Fruit fly (Drosophila melanogaster) whole organism, embryonic: Measurements from ENCODE around the gene Ugt35E1.

Source experiments
- Abd-B ChIP-seq: fragments of 200-800 bp; sonication (Bioruptor generic); optimal IDR thresholded peaks from 2 replicates; lab custom pipeline; 2018; ENCODE audit warnings: missing biosample characterization, mild to moderate bottlenecking, missing genetic modification characterization, moderate library complexity
- Atf3 ChIP-seq: fragments of 200-800 bp; sonication (Bioruptor generic); optimal IDR thresholded peaks from 3 replicates; lab custom pipeline; 2016; ENCODE audit warnings: missing biosample characterization, missing genetic modification characterization
- B-H1 ChIP-seq: fragments of 200-800 bp; sonication (Bioruptor generic); IDR thresholded peaks from 3 replicates; pipeline ENCODE4 v1.3.6; 2022; ENCODE audit warnings: missing biosample characterization, missing genetic modification characterization
- CG10654 ChIP-seq: fragments of 200-800 bp; sonication (Bioruptor generic); optimal IDR thresholded peaks from 2 replicates; lab custom pipeline; 2016; ENCODE audit warnings: missing biosample characterization, missing genetic modification characterization
- CG10959 ChIP-seq: fragments of 200-800 bp; sonication (Bioruptor generic); IDR thresholded peaks from 2 replicates; pipeline ENCODE4 v1.3.6; 2022; ENCODE audit warnings: missing biosample characterization, missing genetic modification characterization
- CG11695 ChIP-seq: fragments of 200-800 bp; sonication (Bioruptor generic); IDR thresholded peaks from 3 replicates; pipeline ENCODE4 v1.3.6; 2022; ENCODE audit warnings: missing biosample characterization, missing genetic modification characterization
- CG12219 ChIP-seq: fragments of 200-800 bp; sonication (Bioruptor generic); optimal IDR thresholded peaks from 3 replicates; lab custom pipeline; 2018; ENCODE audit warnings: missing biosample characterization, mild to moderate bottlenecking, missing genetic modification characterization
- CG13624 ChIP-seq: fragments of 200-800 bp; sonication (Bioruptor generic); optimal IDR thresholded peaks from 2 replicates; lab custom pipeline; 2016; ENCODE audit warnings: missing biosample characterization, missing genetic modification characterization
- CG14667 ChIP-seq: fragments of 200-800 bp; sonication (Bioruptor generic); IDR thresholded peaks from 2 replicates; pipeline ENCODE4 v1.3.6; 2022; ENCODE audit warnings: missing biosample characterization, missing genetic modification characterization
- CG14710 ChIP-seq: fragments of 200-800 bp; sonication (Bioruptor generic); optimal IDR thresholded peaks from 3 replicates; lab custom pipeline; 2019; ENCODE audit warnings: missing biosample characterization, mild to moderate bottlenecking, missing genetic modification characterization, moderate library complexity
- CG17912 ChIP-seq: fragments of 200-800 bp; sonication (Bioruptor generic); optimal IDR thresholded peaks from 2 replicates; lab custom pipeline; 2018; ENCODE audit warnings: missing biosample characterization, mild to moderate bottlenecking, missing genetic modification characterization
- CG2202 ChIP-seq: fragments of 200-800 bp; sonication (Bioruptor generic); optimal IDR thresholded peaks from 2 replicates; lab custom pipeline; 2018; ENCODE audit warnings: missing biosample characterization, mild to moderate bottlenecking, missing genetic modification characterization
- CG3281 ChIP-seq: fragments of 200-800 bp; sonication (Bioruptor generic); optimal IDR thresholded peaks from 3 replicates; lab custom pipeline; 2017; ENCODE audit warnings: missing biosample characterization, mild to moderate bottlenecking, missing genetic modification characterization
- CG4282 ChIP-seq: fragments of 200-800 bp; sonication (Bioruptor generic); optimal IDR thresholded peaks from 2 replicates; lab custom pipeline; 2016; ENCODE audit warnings: missing biosample characterization, missing genetic modification characterization
- CG4854 ChIP-seq: fragments of 200-800 bp; sonication (Bioruptor generic); optimal IDR thresholded peaks from 2 replicates; lab custom pipeline; 2016; ENCODE audit warnings: missing biosample characterization, missing genetic modification characterization, inconsistent platforms
- CG5953 ChIP-seq: fragments of 200-800 bp; sonication (Bioruptor generic); IDR thresholded peaks from 2 replicates; pipeline ENCODE4 v1.3.6; 2022; ENCODE audit warnings: missing biosample characterization, missing genetic modification characterization
- CG6854 ChIP-seq: fragments of 200-800 bp; sonication (Bioruptor generic); optimal IDR thresholded peaks from 3 replicates; lab custom pipeline; 2017; ENCODE audit warnings: missing biosample characterization, mild to moderate bottlenecking, missing genetic modification characterization
- CG7839 ChIP-seq: fragments of 200-800 bp; sonication (Bioruptor generic); optimal IDR thresholded peaks from 3 replicates; lab custom pipeline; 2018; ENCODE audit warnings: missing biosample characterization, mild to moderate bottlenecking, missing genetic modification characterization, moderate library complexity
- CG8290 ChIP-seq, 3 experiments: fragments of 200-800 bp; sonication (Bioruptor generic); optimal IDR thresholded peaks; 2 replicates each; lab custom pipeline; 2016 to 2019; ENCODE audit warnings: missing biosample characterization in 3 of 3, missing genetic modification characterization in 3 of 3, mild to moderate bottlenecking in 2 of 3, moderate library complexity in 1 of 3
- CG8478 ChIP-seq: fragments of >200 bp; optimal IDR thresholded peaks from 2 replicates; lab custom pipeline; 2018
- CG9727 ChIP-seq: fragments of 200-800 bp; sonication (Bioruptor generic); optimal IDR thresholded peaks from 3 replicates; lab custom pipeline; 2017; ENCODE audit warnings: missing biosample characterization, mild to moderate bottlenecking, missing genetic modification characterization
- CTCF ChIP-seq: fragments of 200-800 bp; sonication (Bioruptor generic); optimal IDR thresholded peaks from 2 replicates; lab custom pipeline; 2017; ENCODE audit warnings: missing biosample characterization, mild to moderate bottlenecking, missing genetic modification characterization, moderate library complexity
- Dip2 ChIP-seq: fragments of 200-800 bp; sonication (Bioruptor generic); IDR thresholded peaks from 2 replicates; pipeline ENCODE4 v1.3.6; 2022; ENCODE audit warnings: missing biosample characterization, missing genetic modification characterization
- Dll ChIP-seq: fragments of 200-800 bp; sonication (Bioruptor generic); IDR thresholded peaks from 4 replicates; pipeline ENCODE4 v1.3.6; 2022; ENCODE audit warnings: missing biosample characterization, missing genetic modification characterization; ENCODE audit not compliant: partially characterized antibody
- Eip74EF ChIP-seq, 2 experiments: fragments of 200-800 bp in 1 of 2; fragments of >200 bp in 1 of 2; sonication (Bioruptor generic) in 1 of 2; optimal IDR thresholded peaks; 2 replicates each; lab custom pipeline; 2017 to 2019; ENCODE audit warnings: missing biosample characterization in 2 of 2, missing genetic modification characterization in 2 of 2, mild to moderate bottlenecking in 1 of 2, moderate library complexity in 1 of 2
- Elba2 ChIP-seq: fragments of 200-800 bp; sonication (Bioruptor generic); optimal IDR thresholded peaks from 3 replicates; lab custom pipeline; 2016; ENCODE audit warnings: missing biosample characterization, missing genetic modification characterization
- Fer2 ChIP-seq: fragments of 200-800 bp; sonication (Bioruptor generic); optimal IDR thresholded peaks from 2 replicates; lab custom pipeline; 2018; ENCODE audit warnings: missing biosample characterization, mild to moderate bottlenecking, missing genetic modification characterization, moderate library complexity
- HLH3B ChIP-seq: fragments of 200-800 bp; sonication (Bioruptor generic); IDR thresholded peaks from 2 replicates; pipeline ENCODE4 v1.3.6; 2022; ENCODE audit warnings: missing biosample characterization, missing genetic modification characterization
- Hey ChIP-seq: fragments of 200-800 bp; sonication (Bioruptor generic); optimal IDR thresholded peaks from 3 replicates; lab custom pipeline; 2018; ENCODE audit warnings: missing biosample characterization, mild to moderate bottlenecking, missing genetic modification characterization
- Jarid2 ChIP-seq: fragments of 200-800 bp; sonication (Bioruptor generic); optimal IDR thresholded peaks from 3 replicates; lab custom pipeline; 2017; ENCODE audit warnings: mild to moderate bottlenecking, missing biosample characterization, missing genetic modification reagents, missing genetic modification characterization
- MTF-1 ChIP-seq: fragments of 200-800 bp; sonication (Bioruptor generic); optimal IDR thresholded peaks from 2 replicates; lab custom pipeline; 2018; ENCODE audit warnings: missing biosample characterization, mild to moderate bottlenecking, missing genetic modification characterization, borderline replicate concordance
- NK7.1 ChIP-seq: fragments of 200-800 bp; sonication (Bioruptor generic); optimal IDR thresholded peaks from 3 replicates; lab custom pipeline; 2016; ENCODE audit warnings: missing biosample characterization, missing genetic modification characterization
- Sin3A ChIP-seq: fragments of >200 bp; optimal IDR thresholded peaks from 2 replicates; lab custom pipeline; 2018
- Taf1 ChIP-seq: fragments of 200-800 bp; sonication (Bioruptor generic); IDR thresholded peaks from 2 replicates; pipeline ENCODE4 v1.3.6; 2022; ENCODE audit warnings: missing biosample characterization, missing genetic modification characterization
- bsh ChIP-seq, 2 experiments: fragments of 200-800 bp; sonication (Bioruptor generic); optimal IDR thresholded peaks; 2 replicates each; lab custom pipeline; 2017 to 2018; ENCODE audit warnings: mild to moderate bottlenecking in 2 of 2, missing biosample characterization in 2 of 2, missing genetic modification characterization in 2 of 2, moderate library complexity in 1 of 2
- btn ChIP-seq: fragments of 200-800 bp; sonication (Bioruptor generic); optimal IDR thresholded peaks from 2 replicates; lab custom pipeline; 2016; ENCODE audit warnings: missing biosample characterization, missing genetic modification characterization
- cato ChIP-seq: fragments of 200-800 bp; sonication (Bioruptor generic); optimal IDR thresholded peaks from 2 replicates; lab custom pipeline; 2016; ENCODE audit warnings: missing biosample characterization, missing genetic modification characterization, borderline replicate concordance
- dm ChIP-seq: fragments of 200-800 bp; sonication (Bioruptor generic); optimal IDR thresholded peaks from 3 replicates; lab custom pipeline; 2016; ENCODE audit warnings: missing biosample characterization, missing genetic modification characterization
- dysf ChIP-seq: fragments of 200-800 bp; sonication (Bioruptor generic); IDR thresholded peaks from 3 replicates; pipeline ENCODE4 v1.3.6; 2022; ENCODE audit warnings: missing biosample characterization, missing genetic modification characterization
- fd96Cb ChIP-seq: fragments of 200-800 bp; sonication (Bioruptor generic); optimal IDR thresholded peaks from 2 replicates; lab custom pipeline; 2018; ENCODE audit warnings: missing biosample characterization, mild to moderate bottlenecking, missing genetic modification characterization, moderate library complexity
- gce ChIP-seq: fragments of 200-800 bp; sonication (Bioruptor generic); IDR thresholded peaks from 3 replicates; pipeline ENCODE4 v1.3.6; 2022; ENCODE audit warnings: missing biosample characterization, missing genetic modification characterization
- gem ChIP-seq: fragments of 200-800 bp; sonication (Bioruptor generic); optimal IDR thresholded peaks from 2 replicates; lab custom pipeline; 2019; ENCODE audit warnings: missing biosample characterization, mild to moderate bottlenecking, missing genetic modification characterization, moderate library complexity
- gsb ChIP-seq: fragments of 200-800 bp; sonication (Bioruptor generic); IDR thresholded peaks from 2 replicates; pipeline ENCODE4 v1.3.6; 2022; ENCODE audit warnings: missing biosample characterization, missing genetic modification characterization
- hkb ChIP-seq, 2 experiments: fragments of 200-800 bp in 1 of 2; fragments of >200 bp in 1 of 2; sonication (Bioruptor generic) in 1 of 2; IDR thresholded peaks in 1 of 2; optimal IDR thresholded peaks in 1 of 2; 2 replicates each; pipeline versions ENCODE4 v1.3.6 to Lab custom; 2017 to 2022; ENCODE audit warnings: missing biosample characterization in 1 of 2, missing genetic modification characterization in 1 of 2
- kay ChIP-seq: fragments of 200-800 bp; sonication (Bioruptor generic); optimal IDR thresholded peaks from 2 replicates; lab custom pipeline; 2016; ENCODE audit warnings: missing biosample characterization, missing genetic modification characterization
- lola ChIP-seq, 3 experiments: fragments of >200 bp in 2 of 3; fragments of 200-800 bp in 1 of 3; sonication (Bioruptor generic) in 1 of 3; optimal IDR thresholded peaks; 2 replicates each; lab custom pipeline; 2017 to 2019; ENCODE audit warnings: missing biosample characterization in 3 of 3, missing genetic modification characterization in 3 of 3, mild to moderate bottlenecking in 1 of 3, moderate library complexity in 1 of 3
- pita ChIP-seq: fragments of 200-800 bp; sonication (Bioruptor generic); optimal IDR thresholded peaks from 2 replicates; lab custom pipeline; 2017; ENCODE audit warnings: missing biosample characterization, mild to moderate bottlenecking, missing genetic modification characterization
- sens ChIP-seq: fragments of 200-800 bp; sonication (Bioruptor generic); peaks from one replicate; lab custom pipeline; 2016; ENCODE audit warnings: missing biosample characterization, missing genetic modification characterization
- so ChIP-seq: fragments of 200-800 bp; sonication (Bioruptor generic); IDR thresholded peaks from 3 replicates; pipeline ENCODE4 v1.3.6; 2022; ENCODE audit warnings: missing biosample characterization, missing genetic modification characterization
- ssp ChIP-seq: fragments of 200-800 bp; sonication (Bioruptor generic); IDR thresholded peaks from 2 replicates; pipeline ENCODE4 v1.3.6; 2022; ENCODE audit warnings: missing biosample characterization, missing genetic modification characterization
- toy ChIP-seq: fragments of 200-800 bp; sonication (Bioruptor generic); IDR thresholded peaks from 2 replicates; pipeline ENCODE4 v1.3.6; 2022; ENCODE audit warnings: missing biosample characterization, missing genetic modification characterization
- wor ChIP-seq: fragments of 200-800 bp; sonication (Bioruptor generic); IDR thresholded peaks from 2 replicates; pipeline ENCODE4 v1.3.6; 2022; ENCODE audit warnings: missing biosample characterization, missing genetic modification characterization

Gene Ugt35E1

DNA sequence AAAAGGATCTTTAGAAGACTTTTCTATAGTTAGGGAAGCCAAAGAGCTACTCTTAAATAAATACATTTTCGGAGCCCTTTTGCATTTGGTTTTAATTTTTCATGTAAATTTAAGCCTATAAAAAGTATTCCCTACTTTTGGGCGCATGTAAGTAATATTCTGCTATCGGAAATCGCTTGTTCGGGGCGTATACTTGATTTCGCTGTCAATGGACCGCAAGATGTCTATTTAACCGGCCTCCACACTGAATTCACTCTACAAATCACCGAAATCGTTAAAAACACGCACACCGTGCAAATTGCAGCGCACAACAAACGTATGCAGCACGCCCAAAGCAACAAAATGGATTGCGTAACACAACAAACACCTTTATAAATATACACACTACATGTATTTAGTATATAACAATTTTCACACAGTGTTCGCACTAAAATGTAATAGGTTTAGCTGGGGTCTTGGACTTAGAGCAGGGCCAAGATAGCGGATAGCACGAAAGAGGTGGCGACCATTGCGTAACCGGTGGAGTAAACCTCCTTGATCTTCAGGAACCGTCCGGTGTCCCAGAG, 43.0 kb upstream of the Ugt35E1 start (continued):
- TF ChIP-seq CG7839 = peak; percentile 11
- no peak for TF ChIP-seq CG3281 (GFP tag; lab: Kevin White, UChicago)
- TF ChIP-seq CG14710 = no peak
- no peak for TF ChIP-seq NK7.1
- TF ChIP-seq CG14667 (GFP tag; lab: Robert Waterston, UW) = no peak
- TF ChIP-seq Eip74EF (GFP tag; optimal IDR thresholded peaks at IDR 0.05; lab: Kevin White, UChicago) = peak in 1 of 2 experiments; percentile 61
- TF ChIP-seq HLH3B (GFP tag; lab: Robert Waterston, UW) = no peak
- no peak for TF ChIP-seq Dip2 (GFP tag; lab: Robert Waterston, UW)
- no peak for TF ChIP-seq btn (GFP tag; lab: Kevin White, UChicago)
- TF ChIP-seq CG17912 = no peak
- no peak for TF ChIP-seq toy (GFP tag; lab: Robert Waterston, UW)
- no peak for TF ChIP-seq CG2202 (tag; lab: Kevin White, UChicago)
- TF ChIP-seq bsh (GFP tag; optimal IDR thresholded peaks at IDR 0.05; lab: Kevin White, UChicago) = no peak
- no peak for TF ChIP-seq gce (GFP tag; lab: Robert Waterston, UW)
- no peak for TF ChIP-seq CG4854
- TF ChIP-seq Atf3 = no peak
- TF ChIP-seq CTCF = peak; percentile 53
- no peak for TF ChIP-seq MTF-1 (GFP tag; lab: Kevin White, UChicago)
- TF ChIP-seq CG12219 = no peak
- no peak for TF ChIP-seq CG10959 (GFP tag; lab: Robert Waterston, UW)
- no peak for TF ChIP-seq kay (GFP tag; lab: Kevin White, UChicago)
- no peak for TF ChIP-seq CG5953
- TF ChIP-seq so (GFP tag; lab: Robert Waterston, UW) = no peak
- TF ChIP-seq lola (GFP tag; optimal IDR thresholded peaks at IDR 0.05; lab: Kevin White, UChicago) = no peak
- no peak for TF ChIP-seq cato
- no peak for TF ChIP-seq Taf1
- TF ChIP-seq Sin3A (lab: Kevin White, UChicago) = no peak
- TF ChIP-seq CG9727 (GFP tag; lab: Kevin White, UChicago) = no peak
- no peak for TF ChIP-seq hkb (optimal IDR thresholded peaks at IDR 0.05; lab: Kevin White, UChicago)
- no peak for TF ChIP-seq hkb (GFP tag; IDR thresholded peaks at IDR 0.05; lab: Robert Waterston, UW)
- TF ChIP-seq sens (GFP tag; lab: Kevin White, UChicago) = no peak
- TF ChIP-seq B-H1 (GFP tag; lab: Robert Waterston, UW) = no peak
- TF ChIP-seq ssp (GFP tag; lab: Robert Waterston, UW) = no peak
- TF ChIP-seq dysf (GFP tag; lab: Robert Waterston, UW) = no peak
- TF ChIP-seq CG4282 = no peak
- no peak for TF ChIP-seq CG8478
- no peak for TF ChIP-seq gsb
- no peak for TF ChIP-seq Fer2
- no peak for TF ChIP-seq fd96Cb (tag; lab: Kevin White, UChicago)
- TF ChIP-seq CG10654 (GFP tag; lab: Kevin White, UChicago) = no peak
- TF ChIP-seq Elba2 (GFP tag; lab: Kevin White, UChicago) = no peak
- no peak for TF ChIP-seq Jarid2 (GFP tag; lab: Kevin White, UChicago)
- no peak for TF ChIP-seq Dll (GFP tag; lab: Robert Waterston, UW)
- no peak for TF ChIP-seq CG11695 (GFP tag; lab: Robert Waterston, UW)
- no peak for TF ChIP-seq pita
- no peak for TF ChIP-seq CG6854 (GFP tag; lab: Kevin White, UChicago)
- TF ChIP-seq gem (tag; lab: Kevin White, UChicago) = no peak
- TF ChIP-seq wor (GFP tag; lab: Robert Waterston, UW) = no peak
- TF ChIP-seq CG8290 (GFP tag; optimal IDR thresholded peaks at IDR 0.05; lab: Kevin White, UChicago) = no peak
- TF ChIP-seq CG8290 (tag; optimal IDR thresholded peaks at IDR 0.05; lab: Kevin White, UChicago) = peak in 1 of 2 experiments; percentile 8
- no peak for TF ChIP-seq Abd-B (GFP tag; lab: Kevin White, UChicago)
- no peak for TF ChIP-seq Hey (tag; lab: Kevin White, UChicago)
- no peak for TF ChIP-seq dm (GFP tag; lab: Kevin White, UChicago)
- no peak for TF ChIP-seq CG13624 (GFP tag; lab: Kevin White, UChicago)
